Worm (Caenorhabditis elegans) whole organism, early embryonic: ENCODE measurements around the gene F22E5.17.

Experiments used
- B0310.2 ChIP-seq: sonication (generic microtip); optimal IDR thresholded peaks from 2 replicates; lab custom pipeline; 2016; ENCODE audit warnings: mild to moderate bottlenecking, missing genetic modification characterization, missing compliant biosample characterization
- aly-1 ChIP-seq: sonication (generic microtip); optimal IDR thresholded peaks from 2 replicates; lab custom pipeline; 2016; ENCODE audit warnings: missing genetic modification characterization, missing compliant biosample characterization
- ama-1 ChIP-seq: fragments of 150-350 bp; optimal IDR thresholded peaks from 2 replicates; lab custom pipeline; 2014
- ceh-36 ChIP-seq: sonication (generic microtip); optimal IDR thresholded peaks from 2 replicates; lab custom pipeline; 2016; ENCODE audit warnings: missing genetic modification characterization, inconsistent platforms, missing compliant biosample characterization
- ets-7 ChIP-seq: sonication (generic microtip); optimal IDR thresholded peaks from 2 replicates; lab custom pipeline; 2016; ENCODE audit warnings: missing genotype, missing genetic modification characterization, missing compliant biosample characterization
- hmg-4 ChIP-seq: fragments of 200-800 bp; sonication (Bioruptor generic); optimal IDR thresholded peaks from 2 replicates; lab custom pipeline; 2018; ENCODE audit warnings: mild to moderate bottlenecking, missing genetic modification characterization, missing compliant biosample characterization
- hnd-1 ChIP-seq: sonication (generic microtip); optimal IDR thresholded peaks from 2 replicates; lab custom pipeline; 2016; ENCODE audit warnings: missing genetic modification characterization, missing compliant biosample characterization
- pes-1 ChIP-seq: fragments of 200-800 bp; sonication (Bioruptor generic); IDR thresholded peaks from 2 replicates; pipeline ENCODE4 v1.3.6; 2022; ENCODE audit warnings: missing genetic modification reagents, missing genetic modification characterization, missing compliant biosample characterization

ce11 chrII:2705200-2705599 is 27.4 kb downstream of the F22E5.17 start, which contains the start of gene srh-128:
- TF ChIP-seq ama-1 (no peak), pes-1 (GFP tag; lab: Robert Waterston, UW) (no peak), ceh-36 (tag; lab: Kevin White, UChicago) (no peak), ets-7 (tag; lab: Kevin White, UChicago) (no peak), aly-1 (tag; lab: Kevin White, UChicago) (no peak), hnd-1 (tag; lab: Kevin White, UChicago) (no peak), B0310.2 (no peak), hmg-4 (GFP tag; lab: Kevin White, UChicago) (no peak)
